Worm (Caenorhabditis elegans) whole organism, young adult: ENCODE results near the gene Y32B12B.8.

Experiments used
- B0261.1 ChIP-seq: sonication (generic microtip); optimal IDR thresholded peaks from 2 replicates; lab custom pipeline; 2016; ENCODE audit warnings: mild to moderate bottlenecking, missing genetic modification characterization, moderate library complexity, missing compliant biosample characterization
- B0336.3 ChIP-seq: fragments of 200-800 bp; sonication (Bioruptor generic); IDR thresholded peaks from 2 replicates; pipeline ENCODE4 v1.3.6; 2022; ENCODE audit warnings: missing genetic modification characterization, missing compliant biosample characterization
- D2030.7 ChIP-seq: fragments of 200-800 bp; sonication (Bioruptor generic); IDR thresholded peaks from 2 replicates; pipeline ENCODE4 v1.3.6; 2022; ENCODE audit warnings: missing genetic modification reagents, missing genetic modification characterization, missing compliant biosample characterization
- F23B12.7 ChIP-seq: sonication (generic microtip); optimal IDR thresholded peaks from 2 replicates; lab custom pipeline; 2017; ENCODE audit warnings: missing genetic modification characterization, mild to moderate bottlenecking, missing compliant biosample characterization, antibody characterized with exemption, moderate library complexity; ENCODE audit not compliant: insufficient read depth
- F33H1.4 ChIP-seq: fragments of 200-800 bp; sonication (Bioruptor generic); IDR thresholded peaks from 2 replicates; pipeline ENCODE4 v1.3.6; 2022; ENCODE audit warnings: missing genetic modification reagents, missing genetic modification characterization, missing compliant biosample characterization
- F55B11.4 ChIP-seq: sonication (generic microtip); optimal IDR thresholded peaks from 2 replicates; lab custom pipeline; 2016; ENCODE audit warnings: missing compliant biosample characterization, missing genetic modification characterization, borderline replicate concordance; ENCODE audit not compliant: insufficient read depth
- T07F8.4 ChIP-seq: sonication (generic microtip); optimal IDR thresholded peaks from 2 replicates; lab custom pipeline; 2016; ENCODE audit warnings: mild to moderate bottlenecking, missing genetic modification characterization, moderate library complexity, missing compliant biosample characterization
- T26A5.8 ChIP-seq: sonication (generic microtip); optimal IDR thresholded peaks from 2 replicates; lab custom pipeline; 2016; ENCODE audit warnings: missing genetic modification characterization, missing compliant biosample characterization
- Y67H2A.10 ChIP-seq: fragments of 200-800 bp; sonication (Bioruptor generic); conservative IDR thresholded peaks from 2 replicates; pipeline ENCODE4 v1.3.6; 2022; ENCODE audit warnings: missing genetic modification reagents, missing genetic modification characterization, missing compliant biosample characterization
- ZK185.1 ChIP-seq: sonication (generic microtip); optimal IDR thresholded peaks from 2 replicates; lab custom pipeline; 2016; ENCODE audit warnings: mild to moderate bottlenecking, missing genetic modification characterization, missing compliant biosample characterization; ENCODE audit not compliant: poor library complexity, severe bottlenecking
- akir-1 ChIP-seq: fragments of 200-800 bp; sonication (Bioruptor generic); optimal IDR thresholded peaks from 2 replicates; lab custom pipeline; 2018; ENCODE audit warnings: mild to moderate bottlenecking, missing genetic modification characterization, moderate library complexity, missing compliant biosample characterization
- attf-3 ChIP-seq: fragments of 200-800 bp; sonication (Bioruptor generic); conservative IDR thresholded peaks from 2 replicates; pipeline ENCODE4 v1.3.6; 2022; ENCODE audit warnings: missing genetic modification reagents, missing genetic modification characterization, missing compliant biosample characterization
- attf-5 ChIP-seq: fragments of 200-800 bp; sonication (Bioruptor generic); optimal IDR thresholded peaks from 2 replicates; lab custom pipeline; 2018; ENCODE audit warnings: mild to moderate bottlenecking, missing genetic modification characterization, missing compliant biosample characterization
- attf-6 ChIP-seq: fragments of 200-800 bp; sonication (Bioruptor generic); IDR thresholded peaks from 2 replicates; pipeline ENCODE4 v1.3.6; 2022; ENCODE audit warnings: missing genetic modification reagents, missing genetic modification characterization, missing compliant biosample characterization
- ccch-3 ChIP-seq: fragments of 200-800 bp; sonication (Bioruptor generic); optimal IDR thresholded peaks from 2 replicates; lab custom pipeline; 2018; ENCODE audit warnings: mild to moderate bottlenecking, missing genetic modification characterization, missing compliant biosample characterization
- ceh-27 ChIP-seq: fragments of 200-800 bp; sonication (Bioruptor generic); optimal IDR thresholded peaks from 2 replicates; lab custom pipeline; 2018; ENCODE audit warnings: mild to moderate bottlenecking, missing genetic modification characterization, moderate library complexity, missing compliant biosample characterization
- ceh-91 ChIP-seq: fragments of 200-800 bp; sonication (Bioruptor generic); IDR thresholded peaks from 2 replicates; pipeline ENCODE4 v1.3.6; 2022; ENCODE audit warnings: missing genetic modification reagents, missing genetic modification characterization, missing compliant biosample characterization
- efl-1 ChIP-seq: fragments of 150-350 bp; optimal IDR thresholded peaks from 2 replicates; lab custom pipeline; 2014; ENCODE audit warnings: missing biosample characterization, missing genetic modification reagents, missing genetic modification characterization
- egrh-3 ChIP-seq: fragments of 200-800 bp; sonication (Bioruptor generic); IDR thresholded peaks from 2 replicates; pipeline ENCODE4 v1.3.6; 2022; ENCODE audit warnings: missing genetic modification reagents, missing genetic modification characterization, missing compliant biosample characterization
- ets-4 ChIP-seq: fragments of 200-800 bp; sonication (Bioruptor generic); optimal IDR thresholded peaks from 2 replicates; lab custom pipeline; 2018; ENCODE audit warnings: mild to moderate bottlenecking, missing genetic modification characterization, missing compliant biosample characterization
- gei-17 ChIP-seq: fragments of 200-800 bp; sonication (Bioruptor generic); optimal IDR thresholded peaks from 2 replicates; lab custom pipeline; 2018; ENCODE audit warnings: mild to moderate bottlenecking, missing genetic modification characterization, missing compliant biosample characterization
- let-607 ChIP-seq, 2 experiments: fragments of 200-800 bp in 1 of 2; sonication (Bioruptor generic) in 1 of 2; sonication (generic microtip) in 1 of 2; optimal IDR thresholded peaks; 2 replicates each; lab custom pipeline; 2016 to 2018; ENCODE audit warnings: mild to moderate bottlenecking in 2 of 2, missing compliant biosample characterization in 2 of 2, missing genetic modification characterization in 2 of 2, moderate library complexity in 2 of 2, missing genotype in 1 of 2
- lin-26 ChIP-seq: fragments of 200-800 bp; sonication (Bioruptor generic); IDR thresholded peaks from 2 replicates; pipeline ENCODE4 v1.3.6; 2022; ENCODE audit warnings: missing genetic modification reagents, missing genetic modification characterization, missing compliant biosample characterization
- lin-40 ChIP-seq: sonication (generic microtip); optimal IDR thresholded peaks from 2 replicates; lab custom pipeline; 2016; ENCODE audit warnings: missing genetic modification characterization, mild to moderate bottlenecking, missing compliant biosample characterization, missing genotype, missing genetic modification reagents
- lin-54 ChIP-seq: fragments of 200-800 bp; sonication (Bioruptor generic); optimal IDR thresholded peaks from 2 replicates; lab custom pipeline; 2018; ENCODE audit warnings: mild to moderate bottlenecking, missing genetic modification characterization, missing compliant biosample characterization
- nhr-80 ChIP-seq: sonication (generic microtip); optimal IDR thresholded peaks from 2 replicates; lab custom pipeline; 2016; ENCODE audit warnings: missing genetic modification characterization, missing compliant biosample characterization
- rpc-1 ChIP-seq, 2 experiments: fragments of 150-350 bp in 1 of 2; sonication (generic microtip) in 1 of 2; optimal IDR thresholded peaks; 2 replicates each; lab custom pipeline; 2014 to 2018; ENCODE audit warnings: missing biosample characterization in 1 of 2, missing genetic modification characterization in 1 of 2, missing genetic modification reagents in 1 of 2, missing genotype in 1 of 2
- snpc-1.1 ChIP-seq: sonication (generic microtip); optimal IDR thresholded peaks from 2 replicates; lab custom pipeline; 2017; ENCODE audit warnings: missing genetic modification characterization, mild to moderate bottlenecking, missing compliant biosample characterization, antibody characterized with exemption, moderate library complexity, missing genotype, missing genetic modification reagents; ENCODE audit not compliant: insufficient read depth
- tlf-1 ChIP-seq: fragments of 200-800 bp; sonication (Bioruptor generic); optimal IDR thresholded peaks from 2 replicates; lab custom pipeline; 2018; ENCODE audit warnings: mild to moderate bottlenecking, missing genetic modification characterization, missing compliant biosample characterization
- unc-62 ChIP-seq: fragments of 150-350 bp; optimal IDR thresholded peaks from 2 replicates; lab custom pipeline; 2014; ENCODE audit warnings: missing biosample characterization, missing genetic modification reagents, missing genetic modification characterization
- ztf-18 ChIP-seq: sonication (generic microtip); optimal IDR thresholded peaks from 2 replicates; lab custom pipeline; 2016; ENCODE audit warnings: missing genotype, mild to moderate bottlenecking, missing genetic modification characterization, missing compliant biosample characterization
- ztf-22 ChIP-seq: fragments of 200-800 bp; sonication (Bioruptor generic); optimal IDR thresholded peaks from 2 replicates; lab custom pipeline; 2018; ENCODE audit warnings: mild to moderate bottlenecking, missing genetic modification characterization, moderate library complexity, missing compliant biosample characterization

The Y32B12B.8 gene

DNA sequence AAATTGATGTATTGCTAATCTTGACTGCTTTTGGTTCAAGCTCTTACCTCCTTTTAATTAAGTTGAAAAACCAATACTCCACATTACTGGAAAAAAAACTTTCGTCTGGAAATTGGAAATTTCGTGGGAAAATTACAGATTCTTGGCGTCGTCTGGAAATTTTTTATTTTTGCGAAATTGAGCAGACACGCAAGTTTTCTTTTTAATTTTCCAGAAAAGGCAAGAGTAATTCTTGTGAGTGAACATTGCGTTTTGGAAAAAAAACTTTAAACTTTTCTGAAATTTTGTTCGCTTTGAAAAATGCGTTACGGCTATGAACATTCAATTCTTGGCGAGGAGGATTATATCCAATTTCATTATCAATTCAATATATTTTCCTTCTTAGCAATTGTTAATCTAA is 30.4 kb downstream of the Y32B12B.8 start, which contains the start of gene sru-45:
sru-45 (plus strand) TSS at position 301 of the 400 bp plus-strand sequence.
- no peak for TF ChIP-seq D2030.7
- no peak for TF ChIP-seq ztf-18 (tag; lab: Kevin White, UChicago)
- no peak for TF ChIP-seq attf-5 (GFP tag; lab: Kevin White, UChicago)
- no peak for TF ChIP-seq tlf-1 (GFP tag; lab: Kevin White, UChicago)
- no peak for TF ChIP-seq ztf-22
- TF ChIP-seq T26A5.8 (tag; lab: Kevin White, UChicago): no peak
- no peak for TF ChIP-seq ets-4 (GFP tag; lab: Kevin White, UChicago)
- no peak for TF ChIP-seq ccch-3 (GFP tag; lab: Kevin White, UChicago)
- no peak for TF ChIP-seq ZK185.1
- no peak for TF ChIP-seq lin-54 (GFP tag; lab: Kevin White, UChicago)
- no peak for TF ChIP-seq F55B11.4 (tag; lab: Kevin White, UChicago)
- no peak for TF ChIP-seq akir-1 (GFP tag; lab: Kevin White, UChicago)

DNA sequence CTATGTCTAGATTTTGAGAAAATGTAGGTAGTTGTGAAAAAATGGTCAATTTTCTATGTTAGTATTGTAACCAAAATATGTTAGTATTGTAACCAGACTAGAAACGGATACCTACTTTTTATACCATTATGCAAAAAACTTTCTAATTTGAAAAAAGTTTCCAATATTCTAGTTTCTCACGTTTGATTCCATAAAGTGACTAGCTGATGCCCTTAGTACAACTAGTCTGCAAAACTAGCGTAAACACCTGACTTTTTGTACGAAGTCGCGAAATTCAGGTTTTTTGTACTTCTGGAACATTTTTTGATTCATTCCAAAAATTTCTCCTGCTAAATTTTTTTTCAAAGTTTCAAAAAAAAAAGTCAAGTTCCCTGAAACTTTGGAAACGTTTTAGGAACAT is 32.8 kb downstream of the Y32B12B.8 start:
- TF ChIP-seq Y67H2A.10 (GFP tag; lab: Robert Waterston, UW): no peak
- TF ChIP-seq unc-62 (GFP tag; lab: Kevin White, UChicago): no peak
- TF ChIP-seq T07F8.4 (tag; lab: Kevin White, UChicago): no peak
- TF ChIP-seq rpc-1 (optimal IDR thresholded peaks at IDR 0.05; lab: Kevin White, UChicago): no peak
- TF ChIP-seq rpc-1 (tag; optimal IDR thresholded peaks at IDR 0.05; lab: Kevin White, UChicago): no peak
- no peak for TF ChIP-seq attf-6 (GFP tag; lab: Robert Waterston, UW)
- TF ChIP-seq B0261.1 (tag; lab: Kevin White, UChicago): no peak
- TF ChIP-seq snpc-1.1: no peak
- TF ChIP-seq attf-3 (GFP tag; lab: Robert Waterston, UW): no peak
- no peak for TF ChIP-seq F23B12.7 (tag; lab: Kevin White, UChicago)
- no peak for TF ChIP-seq nhr-80 (tag; lab: Kevin White, UChicago)
- no peak for TF ChIP-seq egrh-3 (GFP tag; lab: Robert Waterston, UW)
- no peak for TF ChIP-seq let-607 (tag; optimal IDR thresholded peaks at IDR 0.05; lab: Kevin White, UChicago)
- no peak for TF ChIP-seq efl-1 (GFP tag; lab: Kevin White, UChicago)
- no peak for TF ChIP-seq ets-4 (GFP tag; lab: Kevin White, UChicago)
- TF ChIP-seq B0336.3 (GFP tag; lab: Robert Waterston, UW): no peak
- no peak for TF ChIP-seq lin-40
- TF ChIP-seq F33H1.4 (GFP tag; lab: Robert Waterston, UW): no peak
- TF ChIP-seq gei-17 (GFP tag; lab: Kevin White, UChicago): no peak

- TF ChIP-seq T26A5.8 (tag; lab: Kevin White, UChicago): no peak
- no peak for TF ChIP-seq ceh-27
Measured at ce11 chrV:16570697-16571096, 35.4 kb downstream of the Y32B12B.8 start, which contains the start of gene nhr-233. TSS of gene nhr-233 (minus strand) at chrV:16570797.

DNA sequence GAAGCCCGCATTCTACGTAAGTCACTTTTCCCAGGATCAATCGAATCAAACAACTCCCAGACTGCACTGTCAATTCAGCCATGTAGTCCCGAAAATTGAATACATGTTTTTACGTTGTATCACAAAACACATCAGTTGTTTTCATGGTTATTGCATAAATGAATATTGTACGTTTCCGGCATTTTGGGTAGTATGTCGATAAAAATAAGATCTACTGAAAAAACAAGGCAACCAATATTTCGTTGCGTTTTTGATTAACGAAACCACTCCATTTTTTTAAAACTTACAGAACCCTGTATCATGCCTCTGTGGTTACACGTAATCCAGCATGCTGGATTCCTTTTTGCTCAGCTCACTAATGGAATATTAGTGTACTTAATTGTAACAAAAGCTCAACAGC is 37.9 kb downstream of the Y32B12B.8 start, which contains the start of gene str-149:
str-149 (plus strand) TSS at position 301 of the 400 bp plus-strand sequence.
- no peak for TF ChIP-seq akir-1 (GFP tag; lab: Kevin White, UChicago)
- no peak for TF ChIP-seq ceh-91 (GFP tag; lab: Robert Waterston, UW)
- TF ChIP-seq lin-26 (GFP tag; lab: Robert Waterston, UW): no peak
- TF ChIP-seq, all 124 proteins: peak for 0
